Worm (Caenorhabditis elegans): Measurements from ENCODE around the gene pitr-3.

DNA sequence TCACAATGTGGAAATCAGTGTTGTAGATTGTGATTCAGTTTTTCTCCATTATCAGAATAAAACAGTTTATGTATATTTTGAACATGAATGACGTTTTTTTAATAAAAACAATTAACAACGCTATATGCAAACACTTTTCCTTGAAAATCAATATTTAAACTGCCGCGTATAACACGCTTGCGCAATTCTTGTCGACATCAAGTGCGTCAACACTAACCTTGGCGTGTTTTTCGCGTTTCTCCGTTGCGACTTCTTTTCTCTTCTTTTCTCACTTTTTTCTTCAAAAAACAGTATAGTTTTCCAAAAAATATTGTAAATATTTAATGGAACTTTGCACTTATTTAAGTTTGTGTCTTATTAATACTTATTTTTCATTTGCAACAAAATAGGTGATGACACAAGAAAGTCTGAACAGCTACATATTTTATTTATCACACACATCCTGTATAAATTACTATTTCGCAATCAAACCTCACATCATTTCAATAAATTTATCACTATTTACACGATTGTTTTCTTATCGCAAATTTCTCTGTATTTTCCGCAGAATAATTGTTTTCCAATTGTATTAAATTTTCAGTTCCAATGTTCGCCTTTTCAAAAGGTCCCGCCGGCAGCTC lies 34.1 kb upstream of the pitr-3 start, which contains the start of gene spas-1:
- no peak for TF ChIP-seq nhr-237 (tag; optimal IDR thresholded peaks at IDR 0.05)
- TF ChIP-seq blmp-1 (tag; optimal IDR thresholded peaks at IDR 0.05; ENCODE audit: insufficient read depth): peak; percentile 49
- TF ChIP-seq unc-39 (tag; optimal IDR thresholded peaks at IDR 0.05): no peak

All from whole organism, L2 larva.